Fruit fly (Drosophila melanogaster): ENCODE measurements around the gene CG3473.

Gene CG3473

dm6 chr2L:14521472-14521871 is 42.1 kb downstream of the CG3473 start:
- TF ChIP-seq Myc (optimal IDR thresholded peaks at IDR 0.05) (no peak), psq (optimal IDR thresholded peaks at IDR 0.05) (no peak), insv (optimal IDR thresholded peaks at IDR 0.05) (no peak), h (optimal IDR thresholded peaks at IDR 0.05) (no peak), Sin3A (optimal IDR thresholded peaks at IDR 0.05) (no peak), ttk (optimal IDR thresholded peaks at IDR 0.05) (no peak)

dm6 chr2L:14520504-14520903 is 43.0 kb downstream of the CG3473 start:
- TF ChIP-seq h (optimal IDR thresholded peaks at IDR 0.05) (no peak), Sin3A (optimal IDR thresholded peaks at IDR 0.05) (no peak), Myc (optimal IDR thresholded peaks at IDR 0.05) (no peak), psq (optimal IDR thresholded peaks at IDR 0.05) (no peak), ttk (optimal IDR thresholded peaks at IDR 0.05) (no peak), insv (optimal IDR thresholded peaks at IDR 0.05) (no peak)

- TF ChIP-seq psq (optimal IDR thresholded peaks at IDR 0.05) (no peak), ttk (optimal IDR thresholded peaks at IDR 0.05) (no peak), insv (optimal IDR thresholded peaks at IDR 0.05) (no peak), Myc (optimal IDR thresholded peaks at IDR 0.05) (no peak), h (optimal IDR thresholded peaks at IDR 0.05) (no peak), Sin3A (optimal IDR thresholded peaks at IDR 0.05) (no peak)
Observed at dm6 chr2L:14519251-14519650, 44.3 kb downstream of the CG3473 start.

dm6 chr2L:14517997-14518559 is 45.4 kb downstream of the CG3473 start:
- TF ChIP-seq h (optimal IDR thresholded peaks at IDR 0.05) (no peak), Sin3A (optimal IDR thresholded peaks at IDR 0.05) (no peak), insv (optimal IDR thresholded peaks at IDR 0.05) (no peak), psq (optimal IDR thresholded peaks at IDR 0.05) (no peak), ttk (optimal IDR thresholded peaks at IDR 0.05) (no peak), Myc (optimal IDR thresholded peaks at IDR 0.05) (no peak)

dm6 chr2L:14517335-14517734 is 46.2 kb downstream of the CG3473 start:
- TF ChIP-seq Myc (optimal IDR thresholded peaks at IDR 0.05) (no peak), Sin3A (optimal IDR thresholded peaks at IDR 0.05) (no peak), h (optimal IDR thresholded peaks at IDR 0.05) (no peak), ttk (optimal IDR thresholded peaks at IDR 0.05) (no peak), insv (optimal IDR thresholded peaks at IDR 0.05) (no peak), psq (optimal IDR thresholded peaks at IDR 0.05) (no peak)

dm6 chr2L:14516360-14516759 is 47.2 kb downstream of the CG3473 start:
- TF ChIP-seq Myc (optimal IDR thresholded peaks at IDR 0.05) = no peak
- no peak for TF ChIP-seq psq (optimal IDR thresholded peaks at IDR 0.05)
- no peak for TF ChIP-seq ttk (optimal IDR thresholded peaks at IDR 0.05)
- no peak for TF ChIP-seq Sin3A (optimal IDR thresholded peaks at IDR 0.05)
- no peak for TF ChIP-seq h (optimal IDR thresholded peaks at IDR 0.05)
- no peak for TF ChIP-seq insv (optimal IDR thresholded peaks at IDR 0.05)

dm6 chr2L:14515222-14516044 is 48.1 kb downstream of the CG3473 start:
- TF ChIP-seq Myc (optimal IDR thresholded peaks at IDR 0.05) (no peak), insv (optimal IDR thresholded peaks at IDR 0.05) (no peak), psq (optimal IDR thresholded peaks at IDR 0.05) (no peak), Sin3A (optimal IDR thresholded peaks at IDR 0.05) (no peak), h (optimal IDR thresholded peaks at IDR 0.05) (no peak), ttk (optimal IDR thresholded peaks at IDR 0.05) (no peak)
